Fruit fly (Drosophila melanogaster) whole organism, adult: ENCODE results near the gene spri.

ENCODE experiments used
- CG5204 ChIP-seq: fragments of 200-800 bp; sonication (Bioruptor generic); optimal IDR thresholded peaks from 2 replicates; lab custom pipeline; 2016; ENCODE audit warnings: missing biosample characterization, missing genetic modification characterization
- Mnt ChIP-seq: fragments of 200-800 bp; sonication (Bioruptor generic); optimal IDR thresholded peaks from 2 replicates; lab custom pipeline; 2016; ENCODE audit warnings: missing biosample characterization, mild to moderate bottlenecking, missing genetic modification characterization
- kay ChIP-seq: fragments of 200-800 bp; sonication (Bioruptor generic); peaks from one replicate; lab custom pipeline; 2016; ENCODE audit warnings: missing biosample characterization, missing genetic modification characterization, borderline replicate concordance
- pad ChIP-seq: fragments of 200-800 bp; sonication (Bioruptor generic); optimal IDR thresholded peaks from 3 replicates; lab custom pipeline; 2017; ENCODE audit warnings: missing biosample characterization, missing genetic modification characterization, mild to moderate bottlenecking, moderate library complexity, missing genetic modification reagents

dm6 chrX:10484206-10485112, 100.8 kb downstream of the spri start:
- no peak for TF ChIP-seq CG5204 (GFP tag; lab: Kevin White, UChicago)
- peak; percentile 32 for TF ChIP-seq Mnt (GFP tag; lab: Kevin White, UChicago)
- TF ChIP-seq kay (GFP tag; lab: Kevin White, UChicago), result no peak
- TF ChIP-seq pad (GFP tag; lab: Kevin White, UChicago), result no peak
